Worm (Caenorhabditis elegans): ENCODE data around the gene C08B6.2.

Gene C08B6.2

DNA sequence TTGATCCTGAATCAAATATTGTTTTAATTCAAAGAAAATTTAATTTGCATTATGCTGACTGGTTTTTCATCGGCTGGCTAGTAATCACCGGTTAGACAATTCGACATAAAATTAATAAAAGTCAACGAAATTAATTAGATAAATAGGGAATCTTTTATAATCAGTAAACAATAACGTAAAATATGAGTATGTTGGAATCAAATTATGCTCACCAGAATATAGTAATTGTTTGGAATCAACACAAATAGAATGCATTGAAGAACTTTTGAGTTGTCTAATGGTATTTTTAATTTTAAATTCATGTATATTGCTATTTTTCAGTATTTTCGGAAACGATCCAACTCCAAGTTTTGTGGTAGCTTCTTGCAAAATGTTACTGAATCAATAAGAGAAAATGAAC is at the start of gene C08B6.2:
Gene C08B6.2 (plus strand): TSS at position 301 of the 400 bp plus-strand sequence.
- TF ChIP-seq fkh-10 (GFP tag; optimal IDR thresholded peaks at IDR 0.05) (no peak), lin-35 (GFP tag; optimal IDR thresholded peaks at IDR 0.05) (no peak), nhr-84 (tag; optimal IDR thresholded peaks at IDR 0.05) (no peak), pax-3 (tag; optimal IDR thresholded peaks at IDR 0.05) (no peak), egl-13 (tag; optimal IDR thresholded peaks at IDR 0.05) (no peak), sup-37 (GFP tag; optimal IDR thresholded peaks at IDR 0.05) (no peak), nhr-85 (tag) (no peak), zip-4 (GFP tag; optimal IDR thresholded peaks at IDR 0.05) (no peak), ceh-88 (GFP tag; IDR thresholded peaks at IDR 0.05) (no peak), aha-1 (tag; optimal IDR thresholded peaks at IDR 0.05) (no peak), nhr-28 (tag; optimal IDR thresholded peaks at IDR 0.05) (no peak)

DNA sequence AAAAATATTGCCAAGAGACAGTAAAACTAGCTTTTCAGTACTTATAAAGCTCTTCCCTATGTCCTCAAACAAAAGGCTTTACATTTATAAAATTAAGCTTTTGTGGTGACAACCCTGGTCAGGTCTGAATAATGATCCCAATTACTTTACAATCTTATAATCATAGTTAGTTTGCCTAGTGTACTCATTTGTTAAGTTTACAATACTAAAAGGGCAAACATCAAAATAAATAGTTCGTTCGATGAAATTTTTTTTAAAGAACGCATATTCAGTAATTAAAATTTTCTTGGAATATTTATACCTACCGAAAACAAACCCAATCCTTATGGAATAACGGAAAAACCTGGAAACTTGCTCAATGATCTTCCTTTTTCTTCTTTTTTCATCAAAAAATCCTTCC is 46.8 kb upstream of the C08B6.2 start:
- TF ChIP-seq nhr-85 (tag) (no peak), aha-1 (tag; optimal IDR thresholded peaks at IDR 0.05) (no peak)

DNA sequence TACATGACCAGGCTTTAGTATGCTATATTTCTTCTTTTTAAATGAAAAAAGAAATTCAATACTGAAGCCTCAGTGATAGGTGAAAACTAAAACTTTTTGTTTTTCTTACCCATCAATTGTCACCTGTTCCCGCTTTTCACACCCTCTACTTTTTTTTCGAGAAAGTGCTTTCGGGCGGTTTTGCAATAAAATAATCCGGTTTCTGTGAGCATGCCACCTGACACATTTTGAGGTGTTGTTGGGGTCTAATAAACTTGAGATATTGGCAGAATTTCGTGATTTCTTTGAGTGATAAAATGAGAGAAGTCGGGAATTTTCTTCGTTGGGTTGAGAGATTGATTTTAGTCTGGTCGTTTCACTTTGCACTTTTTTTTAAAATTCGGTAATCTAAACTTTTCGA is 45.5 kb upstream of the C08B6.2 start:
- TF ChIP-seq rnt-1 (tag; optimal IDR thresholded peaks at IDR 0.05) = peak; percentile 57
- peak in 1 of 2 experiments; percentile 27 for TF ChIP-seq lsy-2 (tag; optimal IDR thresholded peaks at IDR 0.05)
- no peak for TF ChIP-seq unc-130 (tag; optimal IDR thresholded peaks at IDR 0.05)
- no peak for TF ChIP-seq jun-1 (tag; optimal IDR thresholded peaks at IDR 0.05)
- peak; percentile 51 for TF ChIP-seq lin-14 (GFP tag; optimal IDR thresholded peaks at IDR 0.05)
- no peak for TF ChIP-seq lin-35 (GFP tag; optimal IDR thresholded peaks at IDR 0.05)
- no peak for TF ChIP-seq dpl-1 (GFP tag; optimal IDR thresholded peaks at IDR 0.05)
- TF ChIP-seq pag-3 (tag; optimal IDR thresholded peaks at IDR 0.05; ENCODE audit: borderline replicate concordance, insufficient read depth) = peak; percentile 49
- TF ChIP-seq snu-23 (GFP tag; optimal IDR thresholded peaks at IDR 0.05) = peak; percentile 7
- TF ChIP-seq lin-39 (tag; optimal IDR thresholded peaks at IDR 0.05) = peak; percentile 41
- peak; percentile 36 for TF ChIP-seq nhr-71 (tag; optimal IDR thresholded peaks at IDR 0.05)

DNA sequence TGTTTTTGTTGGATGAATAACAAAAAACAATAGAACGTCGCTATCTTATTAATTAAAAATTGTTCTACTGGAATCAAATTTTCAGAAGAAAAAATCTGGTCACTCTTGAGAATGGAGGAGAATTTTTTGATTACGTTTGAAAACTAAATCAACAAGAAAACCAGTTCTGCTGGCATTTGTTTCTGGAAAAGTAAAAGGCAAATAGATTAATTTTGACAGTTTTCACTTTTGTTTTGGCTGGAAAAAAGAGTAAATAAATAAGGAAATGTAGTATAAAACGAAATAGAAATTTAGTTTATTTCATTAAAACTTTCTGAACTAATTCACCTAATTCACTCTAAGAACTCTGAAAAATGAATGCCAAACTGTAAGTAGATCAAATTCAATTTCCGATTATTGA is 41.3 kb upstream of the C08B6.2 start, which contains the start of gene fipr-13:
Gene fipr-13 (plus strand): TSS at position 301 of the 400 bp plus-strand sequence.
- TF ChIP-seq irx-1 (tag; optimal IDR thresholded peaks at IDR 0.05) (no peak), aly-2 (tag; optimal IDR thresholded peaks at IDR 0.05) (no peak), snu-23 (GFP tag; optimal IDR thresholded peaks at IDR 0.05) (no peak), rnt-1 (tag; optimal IDR thresholded peaks at IDR 0.05) (no peak), xbp-1 (tag; optimal IDR thresholded peaks at IDR 0.05) (no peak), ceh-90 (tag; optimal IDR thresholded peaks at IDR 0.05) (no peak), F16B12.6 (tag; optimal IDR thresholded peaks at IDR 0.05) (no peak), egl-27 (tag; optimal IDR thresholded peaks at IDR 0.05) (no peak), lir-3 (tag; optimal IDR thresholded peaks at IDR 0.05; ENCODE audit: poor library complexity) (no peak), ztf-4 (tag; optimal IDR thresholded peaks at IDR 0.05) (no peak), blmp-1 (tag; optimal IDR thresholded peaks at IDR 0.05) (no peak), ztf-11 (tag; optimal IDR thresholded peaks at IDR 0.05) (no peak), nhr-11 (tag; optimal IDR thresholded peaks at IDR 0.05) (no peak), ceh-63 (GFP tag; optimal IDR thresholded peaks at IDR 0.05) (no peak), sox-4 (tag; optimal IDR thresholded peaks at IDR 0.05) (no peak), egl-13 (tag; optimal IDR thresholded peaks at IDR 0.05) (no peak)

DNA sequence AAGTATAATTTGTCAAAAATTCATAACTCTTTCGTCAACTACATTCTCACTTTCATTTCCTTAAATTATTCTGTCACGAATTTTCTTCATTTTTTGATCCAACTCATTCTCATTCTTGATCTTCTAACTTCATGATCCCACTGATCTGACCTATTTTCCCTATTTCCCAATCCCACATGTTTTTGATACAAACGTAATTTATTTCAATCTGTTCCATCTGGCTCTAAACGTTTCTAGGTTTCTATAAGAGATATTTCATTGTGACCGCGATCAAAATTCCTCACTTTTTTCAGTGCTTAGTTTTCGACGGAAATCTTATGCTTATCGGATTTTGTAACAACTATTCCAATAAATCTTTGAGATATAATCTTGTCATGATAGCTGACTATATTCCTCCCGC is 39.8 kb upstream of the C08B6.2 start:
- no peak for TF ChIP-seq unc-130 (tag; optimal IDR thresholded peaks at IDR 0.05)
- no peak for TF ChIP-seq nhr-76 (tag; optimal IDR thresholded peaks at IDR 0.05)
- TF ChIP-seq unc-62 (GFP tag; optimal IDR thresholded peaks at IDR 0.05) = no peak
- TF ChIP-seq egl-27 (tag; optimal IDR thresholded peaks at IDR 0.05) = no peak
- no peak for TF ChIP-seq nhr-84 (tag; optimal IDR thresholded peaks at IDR 0.05)
- TF ChIP-seq aha-1 (tag; optimal IDR thresholded peaks at IDR 0.05) = no peak
- TF ChIP-seq fkh-4 (tag; optimal IDR thresholded peaks at IDR 0.05; ENCODE audit: borderline replicate concordance) = peak; percentile 84
- TF ChIP-seq dsc-1 (tag; optimal IDR thresholded peaks at IDR 0.05) = peak; percentile 93
- no peak for TF ChIP-seq fos-1 (tag; optimal IDR thresholded peaks at IDR 0.05)
- no peak for TF ChIP-seq lin-39 (tag; optimal IDR thresholded peaks at IDR 0.05)

Measured in whole organism, L1 larva.